Fruit fly (Drosophila melanogaster) Kc167 (cell line): Measurements from ENCODE around the gene hbt.

Experiments
- Myc ChIP-seq: fragments of >200 bp; optimal IDR thresholded peaks from 2 replicates; lab custom pipeline; 2017; ENCODE audit warnings: missing external identifiers
- Sin3A ChIP-seq: fragments of >200 bp; optimal IDR thresholded peaks from 2 replicates; lab custom pipeline; 2018; ENCODE audit warnings: missing external identifiers
- h ChIP-seq: fragments of >200 bp; optimal IDR thresholded peaks from 3 replicates; lab custom pipeline; 2018; ENCODE audit warnings: missing external identifiers
- insv ChIP-seq: fragments of >200 bp; optimal IDR thresholded peaks from 3 replicates; lab custom pipeline; 2018; ENCODE audit warnings: missing external identifiers
- psq ChIP-seq: fragments of >200 bp; optimal IDR thresholded peaks from 2 replicates; lab custom pipeline; 2017; ENCODE audit warnings: missing external identifiers
- ttk ChIP-seq: sonication (Bioruptor generic); optimal IDR thresholded peaks from 2 replicates; lab custom pipeline; 2017; ENCODE audit warnings: missing external identifiers

The hbt gene

dm6 chr2L:13331021-13331420, at the start of gene hbt:
hbt (minus strand) TSS chr2L:13331121.
- no peak for TF ChIP-seq ttk (lab: Kevin White, UChicago)
- TF ChIP-seq psq (lab: Kevin White, UChicago): no peak
- no peak for TF ChIP-seq Sin3A (lab: Kevin White, UChicago)
- no peak for TF ChIP-seq insv (lab: Kevin White, UChicago)
- no peak for TF ChIP-seq h (lab: Kevin White, UChicago)
- no peak for TF ChIP-seq Myc (lab: Kevin White, UChicago)

dm6 chr2L:13378488-13378964, 47.6 kb upstream of the hbt start, which contains the start of the genes CG9302 and beta'COP:
CG9302 (minus strand) TSS chr2L:13378538.
beta'COP (plus strand) TSS chr2L:13378902.
- peak; percentile 51 for TF ChIP-seq Sin3A (lab: Kevin White, UChicago)
- TF ChIP-seq insv (lab: Kevin White, UChicago): no peak

dm6 chr2L:13376086-13376485, 45.2 kb upstream of the hbt start:
- no peak for TF ChIP-seq ttk (lab: Kevin White, UChicago)
- no peak for TF ChIP-seq h (lab: Kevin White, UChicago)
- TF ChIP-seq psq (lab: Kevin White, UChicago): no peak
- no peak for TF ChIP-seq Myc (lab: Kevin White, UChicago)
- no peak for TF ChIP-seq Sin3A (lab: Kevin White, UChicago)
- TF ChIP-seq insv (lab: Kevin White, UChicago): no peak

- TF ChIP-seq Sin3A (lab: Kevin White, UChicago): no peak
- no peak for TF ChIP-seq h (lab: Kevin White, UChicago)
- no peak for TF ChIP-seq insv (lab: Kevin White, UChicago)
- TF ChIP-seq ttk (lab: Kevin White, UChicago): no peak
- no peak for TF ChIP-seq psq (lab: Kevin White, UChicago)
- no peak for TF ChIP-seq Myc (lab: Kevin White, UChicago)
Observed at dm6 chr2L:13373435-13374242, 42.7 kb upstream of the hbt start, which contains the start of the genes Bdp1 and CG6565. Bdp1 (minus strand) TSS chr2L:13373890. CG6565 (plus strand) TSS chr2L:13374019.

- TF ChIP-seq ttk (lab: Kevin White, UChicago) (no peak), Myc (lab: Kevin White, UChicago) (no peak), Sin3A (lab: Kevin White, UChicago) (no peak), psq (lab: Kevin White, UChicago) (no peak), insv (lab: Kevin White, UChicago) (no peak), h (lab: Kevin White, UChicago) (no peak)
Observed at dm6 chr2L:13370762-13371161, 39.8 kb upstream of the hbt start, which contains the start of gene ND-B22. ND-B22 (minus strand) TSS chr2L:13371110.

dm6 chr2L:13368940-13369339, 38.0 kb upstream of the hbt start, which contains the start of gene CG31855:
CG31855 (plus strand) TSS chr2L:13369204.
- no peak for TF ChIP-seq insv (lab: Kevin White, UChicago)

- no peak for TF ChIP-seq Sin3A (lab: Kevin White, UChicago)
- TF ChIP-seq h (lab: Kevin White, UChicago): no peak
- no peak for TF ChIP-seq Myc (lab: Kevin White, UChicago)
- TF ChIP-seq insv (lab: Kevin White, UChicago): no peak
- no peak for TF ChIP-seq ttk (lab: Kevin White, UChicago)
- no peak for TF ChIP-seq psq (lab: Kevin White, UChicago)
Observed at dm6 chr2L:13367378-13367777, 36.5 kb upstream of the hbt start, which contains the start of gene Tap42. Tap42 (plus strand) TSS chr2L:13367617.

- no peak for TF ChIP-seq psq (lab: Kevin White, UChicago)
- no peak for TF ChIP-seq Sin3A (lab: Kevin White, UChicago)
- TF ChIP-seq insv (lab: Kevin White, UChicago): no peak
- no peak for TF ChIP-seq h (lab: Kevin White, UChicago)
- TF ChIP-seq ttk (lab: Kevin White, UChicago): no peak
- TF ChIP-seq Myc (lab: Kevin White, UChicago): no peak
Observed at dm6 chr2L:13366109-13366747, 35.3 kb upstream of the hbt start, which contains the start of the genes Nnp-1 and Grx3. Nnp-1 (minus strand) TSS chr2L:13366189. Grx3 (plus strand) TSS chr2L:13366447.

- no peak for TF ChIP-seq psq (lab: Kevin White, UChicago)
Observed at dm6 chr2L:13362953-13363352, 32.0 kb upstream of the hbt start.

- no peak for TF ChIP-seq psq (lab: Kevin White, UChicago)
- no peak for TF ChIP-seq Myc (lab: Kevin White, UChicago)
- TF ChIP-seq ttk (lab: Kevin White, UChicago): no peak
- TF ChIP-seq insv (lab: Kevin White, UChicago): no peak
- TF ChIP-seq h (lab: Kevin White, UChicago): no peak
- no peak for TF ChIP-seq Sin3A (lab: Kevin White, UChicago)
Observed at dm6 chr2L:13361465-13361864, 30.5 kb upstream of the hbt start, which contains the start of gene CG9377. CG9377 (minus strand) TSS chr2L:13361565.

dm6 chr2L:13354580-13355347, 23.8 kb upstream of the hbt start, which contains the start of gene CG9395:
CG9395 (minus strand) TSS chr2L:13355073.
- no peak for TF ChIP-seq insv (lab: Kevin White, UChicago)
- no peak for TF ChIP-seq psq (lab: Kevin White, UChicago)
- TF ChIP-seq h (lab: Kevin White, UChicago): no peak
- no peak for TF ChIP-seq ttk (lab: Kevin White, UChicago)
- no peak for TF ChIP-seq Myc (lab: Kevin White, UChicago)
- no peak for TF ChIP-seq Sin3A (lab: Kevin White, UChicago)
